Fruit fly (Drosophila melanogaster) whole organism, embryonic: ENCODE results near the gene pnt.

Experiments
- ATbp ChIP-seq: fragments of 200-800 bp; sonication (Bioruptor generic); optimal IDR thresholded peaks from 2 replicates; lab custom pipeline; 2017; ENCODE audit warnings: missing biosample characterization, mild to moderate bottlenecking, missing genetic modification characterization, missing genetic modification reagents
- CG10267 ChIP-seq: fragments of 200-800 bp; sonication (Bioruptor generic); optimal IDR thresholded peaks from 2 replicates; lab custom pipeline; 2018; ENCODE audit warnings: missing biosample characterization, mild to moderate bottlenecking, missing genetic modification characterization, moderate library complexity
- CG11723 ChIP-seq: fragments of 200-800 bp; sonication (Bioruptor generic); optimal IDR thresholded peaks from 2 replicates; lab custom pipeline; 2017; ENCODE audit warnings: missing biosample characterization, mild to moderate bottlenecking, missing genetic modification characterization
- CG13424 ChIP-seq: fragments of 200-800 bp; sonication (Bioruptor generic); optimal IDR thresholded peaks from 2 replicates; lab custom pipeline; 2019; ENCODE audit warnings: missing biosample characterization, mild to moderate bottlenecking, missing genetic modification characterization, moderate library complexity
- CG14050 ChIP-seq: fragments of 200-800 bp; sonication (Bioruptor generic); IDR thresholded peaks from 3 replicates; pipeline ENCODE4 v1.3.6; 2022; ENCODE audit warnings: missing biosample characterization, missing genetic modification characterization
- CG18011 ChIP-seq: fragments of 200-800 bp; sonication (Bioruptor generic); optimal IDR thresholded peaks from 2 replicates; lab custom pipeline; 2017; ENCODE audit warnings: missing biosample characterization, missing genetic modification characterization, mild to moderate bottlenecking, moderate library complexity, missing genotype
- CG18262 ChIP-seq: fragments of 200-800 bp; optimal IDR thresholded peaks from 3 replicates; lab custom pipeline; 2019; ENCODE audit warnings: missing biosample characterization, mild to moderate bottlenecking, missing genetic modification characterization, moderate library complexity
- CG2199 ChIP-seq: fragments of 200-800 bp; sonication (Bioruptor generic); IDR thresholded peaks from 3 replicates; pipeline ENCODE4 v1.3.6; 2022; ENCODE audit warnings: missing biosample characterization, missing genetic modification characterization
- CG2202 ChIP-seq: fragments of 200-800 bp; sonication (Bioruptor generic); optimal IDR thresholded peaks from 2 replicates; lab custom pipeline; 2018; ENCODE audit warnings: missing biosample characterization, mild to moderate bottlenecking, missing genetic modification characterization
- CG2712 ChIP-seq: fragments of 200-800 bp; optimal IDR thresholded peaks from 3 replicates; lab custom pipeline; 2019; ENCODE audit warnings: missing biosample characterization, mild to moderate bottlenecking, missing genetic modification characterization, moderate library complexity
- CG2875 ChIP-seq: fragments of 200-800 bp; sonication (Bioruptor generic); optimal IDR thresholded peaks from 2 replicates; lab custom pipeline; 2017; ENCODE audit warnings: missing biosample characterization, mild to moderate bottlenecking, missing genetic modification characterization, missing genetic modification reagents
- CG3407 ChIP-seq: fragments of 200-800 bp; sonication (Bioruptor generic); optimal IDR thresholded peaks from 2 replicates; lab custom pipeline; 2018; ENCODE audit warnings: missing biosample characterization, mild to moderate bottlenecking, missing genetic modification characterization
- CG42726 ChIP-seq: fragments of 200-800 bp; sonication (Bioruptor generic); IDR thresholded peaks from 2 replicates; pipeline ENCODE4 v1.3.6; 2022; ENCODE audit warnings: missing biosample characterization, missing genetic modification characterization; ENCODE audit not compliant: partially characterized antibody
- CG4360 ChIP-seq: fragments of 200-800 bp; sonication (Bioruptor generic); IDR thresholded peaks from 2 replicates; pipeline ENCODE4 v1.3.6; 2022; ENCODE audit warnings: missing biosample characterization, missing genetic modification characterization
- CG4854 ChIP-seq: fragments of 200-800 bp; sonication (Bioruptor generic); optimal IDR thresholded peaks from 2 replicates; lab custom pipeline; 2016; ENCODE audit warnings: missing biosample characterization, missing genetic modification characterization, inconsistent platforms
- CG6254 ChIP-seq: fragments of 200-800 bp; sonication (Bioruptor generic); optimal IDR thresholded peaks from 3 replicates; lab custom pipeline; 2017; ENCODE audit warnings: mild to moderate bottlenecking, missing biosample characterization, missing genetic modification reagents, missing genetic modification characterization
- CG6765 ChIP-seq: fragments of 200-800 bp; sonication (Bioruptor generic); optimal IDR thresholded peaks from 3 replicates; lab custom pipeline; 2017; ENCODE audit warnings: missing biosample characterization, mild to moderate bottlenecking, missing genetic modification characterization
- CG7271 ChIP-seq: fragments of 200-800 bp; sonication (Bioruptor generic); optimal IDR thresholded peaks from 2 replicates; lab custom pipeline; 2018; ENCODE audit warnings: missing biosample characterization, mild to moderate bottlenecking, missing genetic modification characterization, moderate library complexity
- CG7745 ChIP-seq: fragments of 200-800 bp; sonication (Bioruptor generic); optimal IDR thresholded peaks from 2 replicates; lab custom pipeline; 2018; ENCODE audit warnings: missing biosample characterization, mild to moderate bottlenecking, missing genetic modification characterization, moderate library complexity
- CG8924 ChIP-seq: fragments of 200-800 bp; optimal IDR thresholded peaks from 3 replicates; lab custom pipeline; 2019; ENCODE audit warnings: missing biosample characterization, mild to moderate bottlenecking, missing genetic modification characterization, moderate library complexity
- CG9437 ChIP-seq: fragments of 200-800 bp; sonication (Bioruptor generic); optimal IDR thresholded peaks from 2 replicates; lab custom pipeline; 2018; ENCODE audit warnings: missing biosample characterization, mild to moderate bottlenecking, missing genetic modification characterization
- CoRest ChIP-seq: fragments of 200-800 bp; sonication (Bioruptor generic); optimal IDR thresholded peaks from 3 replicates; lab custom pipeline; 2018; ENCODE audit warnings: missing biosample characterization, mild to moderate bottlenecking, missing genetic modification characterization, moderate library complexity
- CrebB ChIP-seq: fragments of 200-800 bp; sonication (Bioruptor generic); optimal IDR thresholded peaks from 3 replicates; lab custom pipeline; 2018; ENCODE audit warnings: missing biosample characterization, mild to moderate bottlenecking, missing genetic modification characterization
- Dref ChIP-seq: fragments of 200-800 bp; sonication (Bioruptor generic); IDR thresholded peaks from 2 replicates; pipeline ENCODE4 v1.3.6; 2022; ENCODE audit warnings: missing biosample characterization, missing genetic modification characterization
- Drgx ChIP-seq: fragments of 200-800 bp; sonication (Bioruptor generic); IDR thresholded peaks from 2 replicates; pipeline ENCODE4 v1.3.6; 2022; ENCODE audit warnings: missing biosample characterization, missing genetic modification characterization
- Gug ChIP-seq: fragments of 200-800 bp; sonication (Bioruptor generic); IDR thresholded peaks from 4 replicates; pipeline ENCODE4 v1.3.6; 2022; ENCODE audit warnings: missing biosample characterization, missing genetic modification characterization
- HLH4C ChIP-seq: fragments of 200-800 bp; sonication (Bioruptor generic); IDR thresholded peaks from 3 replicates; pipeline ENCODE4 v1.3.6; 2022; ENCODE audit warnings: missing biosample characterization, missing genetic modification characterization; ENCODE audit not compliant: partially characterized antibody
- Max ChIP-seq: fragments of 200-800 bp; sonication (Bioruptor generic); optimal IDR thresholded peaks from 2 replicates; lab custom pipeline; 2016; ENCODE audit warnings: missing biosample characterization, mild to moderate bottlenecking, missing genetic modification characterization
- NC2α ChIP-seq: fragments of 200-800 bp; sonication (Bioruptor generic); optimal IDR thresholded peaks from 2 replicates; lab custom pipeline; 2016; ENCODE audit warnings: missing biosample characterization, missing genetic modification characterization
- NC2β ChIP-seq: fragments of 200-800 bp; sonication (Bioruptor generic); optimal IDR thresholded peaks from 2 replicates; lab custom pipeline; 2016; ENCODE audit warnings: missing biosample characterization, missing genetic modification characterization
- Rfx ChIP-seq: fragments of 200-800 bp; sonication (Bioruptor generic); IDR thresholded peaks from 2 replicates; pipeline ENCODE4 v1.3.6; 2022; ENCODE audit warnings: missing biosample characterization, missing genetic modification characterization
- Usf ChIP-seq: fragments of 200-800 bp; sonication (Bioruptor generic); optimal IDR thresholded peaks from 2 replicates; lab custom pipeline; 2017; ENCODE audit warnings: missing genotype, missing biosample characterization, missing genetic modification characterization
- ac ChIP-seq: fragments of 200-800 bp; sonication (Bioruptor generic); optimal IDR thresholded peaks from 3 replicates; lab custom pipeline; 2017; ENCODE audit warnings: missing biosample characterization, mild to moderate bottlenecking, missing genetic modification characterization
- aop ChIP-seq: fragments of 200-800 bp; sonication (Bioruptor generic); IDR thresholded peaks from 2 replicates; pipeline ENCODE4 v1.3.6; 2022; ENCODE audit warnings: missing biosample characterization, missing genetic modification characterization
- az2 ChIP-seq: fragments of 200-800 bp; sonication (Bioruptor generic); optimal IDR thresholded peaks from 3 replicates; lab custom pipeline; 2016; ENCODE audit warnings: missing biosample characterization, missing genetic modification characterization
- bcd ChIP-seq: fragments of 200-800 bp; sonication (Bioruptor generic); optimal IDR thresholded peaks from 2 replicates; lab custom pipeline; 2017; ENCODE audit warnings: missing biosample characterization, mild to moderate bottlenecking, missing genetic modification characterization
- da ChIP-seq: fragments of 200-800 bp; sonication (Bioruptor generic); optimal IDR thresholded peaks from 2 replicates; lab custom pipeline; 2016; ENCODE audit warnings: missing biosample characterization, missing genetic modification characterization
- dmrt99B ChIP-seq: fragments of 200-800 bp; sonication (Bioruptor generic); optimal IDR thresholded peaks from 2 replicates; lab custom pipeline; 2018; ENCODE audit warnings: missing biosample characterization, mild to moderate bottlenecking, missing genetic modification characterization, moderate library complexity
- en ChIP-seq: fragments of 200-800 bp; sonication (Bioruptor generic); optimal IDR thresholded peaks from 2 replicates; lab custom pipeline; 2016; ENCODE audit warnings: missing biosample characterization, missing genetic modification characterization
- gem ChIP-seq: fragments of 200-800 bp; sonication (Bioruptor generic); optimal IDR thresholded peaks from 2 replicates; lab custom pipeline; 2019; ENCODE audit warnings: missing biosample characterization, mild to moderate bottlenecking, missing genetic modification characterization, moderate library complexity
- hkb ChIP-seq, 2 experiments: fragments of 200-800 bp in 1 of 2; fragments of >200 bp in 1 of 2; sonication (Bioruptor generic) in 1 of 2; IDR thresholded peaks in 1 of 2; optimal IDR thresholded peaks in 1 of 2; 2 replicates each; pipeline versions ENCODE4 v1.3.6 to Lab custom; 2017 to 2022; ENCODE audit warnings: missing biosample characterization in 1 of 2, missing genetic modification characterization in 1 of 2
- lola ChIP-seq, 3 experiments: fragments of >200 bp in 2 of 3; fragments of 200-800 bp in 1 of 3; sonication (Bioruptor generic) in 1 of 3; optimal IDR thresholded peaks; 2 replicates each; lab custom pipeline; 2017 to 2019; ENCODE audit warnings: missing biosample characterization in 3 of 3, missing genetic modification characterization in 3 of 3, mild to moderate bottlenecking in 1 of 3, moderate library complexity in 1 of 3
- nmo ChIP-seq: fragments of 200-800 bp; sonication (Bioruptor generic); optimal IDR thresholded peaks from 2 replicates; lab custom pipeline; 2018; ENCODE audit warnings: missing biosample characterization, mild to moderate bottlenecking, missing genetic modification characterization, moderate library complexity
- onecut ChIP-seq: fragments of 200-800 bp; sonication (Bioruptor generic); IDR thresholded peaks from 2 replicates; pipeline ENCODE4 v1.3.6; 2022; ENCODE audit warnings: missing biosample characterization, missing genetic modification characterization
- run ChIP-seq: fragments of 200-800 bp; sonication (Bioruptor generic); optimal IDR thresholded peaks from 3 replicates; lab custom pipeline; 2018; ENCODE audit warnings: missing biosample characterization, mild to moderate bottlenecking, missing genetic modification characterization
- sqz ChIP-seq: fragments of 200-800 bp; sonication (Bioruptor generic); optimal IDR thresholded peaks from 3 replicates; lab custom pipeline; 2018; ENCODE audit warnings: missing biosample characterization, mild to moderate bottlenecking, missing genetic modification characterization
- tap ChIP-seq: fragments of 200-800 bp; optimal IDR thresholded peaks from 3 replicates; lab custom pipeline; 2019; ENCODE audit warnings: missing biosample characterization, mild to moderate bottlenecking, missing genetic modification characterization, moderate library complexity
- wdn ChIP-seq: fragments of 200-800 bp; sonication (Bioruptor generic); IDR thresholded peaks from 2 replicates; pipeline ENCODE4 v1.3.6; 2022; ENCODE audit warnings: missing biosample characterization, missing genetic modification characterization

The pnt gene

dm6 chr3R:23345057-23345776 is 750 bp downstream of the pnt start (continued):
- no peak for TF ChIP-seq CG6765 (GFP tag; lab: Kevin White, UChicago)
- TF ChIP-seq CG7745 = no peak
- TF ChIP-seq run (tag; lab: Kevin White, UChicago) = no peak
- peak; percentile 83 for TF ChIP-seq CG18262 (tag; lab: Kevin White, UChicago)
- TF ChIP-seq CG4854 = peak; percentile 8
- TF ChIP-seq CG2875 (GFP tag; lab: Kevin White, UChicago) = no peak
- TF ChIP-seq gem (tag; lab: Kevin White, UChicago) = peak; percentile 76
- TF ChIP-seq NC2β = peak; percentile 12
- no peak for TF ChIP-seq Usf (GFP tag; lab: Kevin White, UChicago)
- TF ChIP-seq CoRest (tag; lab: Kevin White, UChicago) = peak; percentile 31
- TF ChIP-seq CG4360 = 0 out of 2 replicates have a peak, but pooled peaks have one; percentile 33
- TF ChIP-seq en (GFP tag; lab: Kevin White, UChicago) = no peak
- TF ChIP-seq CG9437 = peak; percentile 2
- peak; percentile 47 for TF ChIP-seq bcd (GFP tag; lab: Kevin White, UChicago)
- TF ChIP-seq CG2202 (tag; lab: Kevin White, UChicago) = peak; percentile 45
- no peak for TF ChIP-seq wdn (GFP tag; lab: Robert Waterston, UW)
- no peak for TF ChIP-seq Rfx (GFP tag; lab: Robert Waterston, UW)
- no peak for TF ChIP-seq CG11723 (GFP tag; lab: Kevin White, UChicago)
- no peak for TF ChIP-seq CG14050 (GFP tag; lab: Robert Waterston, UW)
- TF ChIP-seq CG8924 (tag; lab: Kevin White, UChicago) = peak; percentile 50
- peak; percentile 10 for TF ChIP-seq dmrt99B (tag; lab: Kevin White, UChicago)
- TF ChIP-seq CG18011 (GFP tag; lab: Kevin White, UChicago) = no peak
- no peak for TF ChIP-seq Dref (GFP tag; lab: Robert Waterston, UW)
- no peak for TF ChIP-seq NC2α (GFP tag; lab: Kevin White, UChicago)
- peak; percentile 70 for TF ChIP-seq Drgx
- TF ChIP-seq CG10267 (tag; lab: Kevin White, UChicago) = peak; percentile 79
- TF ChIP-seq CG2199 (GFP tag; lab: Robert Waterston, UW) = 0 out of 3 replicates have a peak, but pooled peaks have one; percentile 1
- TF ChIP-seq hkb (optimal IDR thresholded peaks at IDR 0.05; lab: Kevin White, UChicago) = no peak
- TF ChIP-seq hkb (GFP tag; IDR thresholded peaks at IDR 0.05; lab: Robert Waterston, UW) = 0 out of 2 replicates have a peak, but pooled peaks have one; percentile 23
- TF ChIP-seq tap (tag; lab: Kevin White, UChicago) = peak; percentile 4
- no peak for TF ChIP-seq HLH4C (GFP tag; lab: Robert Waterston, UW)
- TF ChIP-seq sqz (GFP tag; lab: Kevin White, UChicago) = no peak
- no peak for TF ChIP-seq Max (GFP tag; lab: Kevin White, UChicago)
- TF ChIP-seq CG7271 (tag; lab: Kevin White, UChicago) = peak; percentile 55
- TF ChIP-seq CrebB (tag; lab: Kevin White, UChicago) = no peak
- no peak for TF ChIP-seq aop (GFP tag; lab: Robert Waterston, UW)
- peak; percentile 2 for TF ChIP-seq CG6254 (GFP tag; lab: Kevin White, UChicago)
- no peak for TF ChIP-seq da (GFP tag; lab: Kevin White, UChicago)
- TF ChIP-seq nmo = peak; percentile 65
- TF ChIP-seq lola (GFP tag; optimal IDR thresholded peaks at IDR 0.05; lab: Kevin White, UChicago) = peak in 1 of 3 experiments; percentile 80
- no peak for TF ChIP-seq ac (GFP tag; lab: Kevin White, UChicago)
- TF ChIP-seq onecut (GFP tag; lab: Robert Waterston, UW) = no peak
- TF ChIP-seq az2 (GFP tag; lab: Kevin White, UChicago) = peak; percentile 34
- TF ChIP-seq CG42726 (GFP tag; lab: Robert Waterston, UW) = no peak
- no peak for TF ChIP-seq Gug
- peak; percentile 37 for TF ChIP-seq CG13424 (tag; lab: Kevin White, UChicago)
- peak; percentile 83 for TF ChIP-seq CG2712 (tag; lab: Kevin White, UChicago)
- TF ChIP-seq CG3407 (GFP tag; lab: Kevin White, UChicago) = no peak
- no peak for TF ChIP-seq ATbp (GFP tag; lab: Kevin White, UChicago)
